Worm (Caenorhabditis elegans) whole organism, L4 larva: ENCODE measurements around the gene srlf-31.

Source experiments
- F10B5.3 ChIP-seq: sonication (generic microtip); optimal IDR thresholded peaks from 2 replicates; lab custom pipeline; 2016; ENCODE audit warnings: mild to moderate bottlenecking, missing genetic modification characterization, missing compliant biosample characterization
- F44E2.7 ChIP-seq: fragments of 200-800 bp; sonication (Bioruptor generic); IDR thresholded peaks from 2 replicates; pipeline ENCODE4 v2.1.2; 2022; ENCODE audit warnings: missing genetic modification characterization, missing compliant biosample characterization
- F49E8.2 ChIP-seq: sonication (generic microtip); optimal IDR thresholded peaks from 2 replicates; lab custom pipeline; 2016; ENCODE audit warnings: missing compliant biosample characterization, mild to moderate bottlenecking, missing genetic modification characterization, borderline replicate concordance
- T20F7.1 ChIP-seq: fragments of 200-800 bp; sonication (Bioruptor generic); optimal IDR thresholded peaks from 2 replicates; lab custom pipeline; 2018; ENCODE audit warnings: mild to moderate bottlenecking, missing genetic modification characterization, missing compliant biosample characterization
- Y105C5A.15 ChIP-seq: fragments of 200-800 bp; sonication (Bioruptor generic); IDR thresholded peaks from 2 replicates; pipeline ENCODE4 v1.3.6; 2022; ENCODE audit warnings: missing genetic modification characterization, missing compliant biosample characterization
- Y5F2A.4 ChIP-seq: fragments of 200-800 bp; sonication (Bioruptor generic); optimal IDR thresholded peaks from 2 replicates; lab custom pipeline; 2018; ENCODE audit warnings: mild to moderate bottlenecking, missing genetic modification characterization, missing compliant biosample characterization
- ZK546.5 ChIP-seq, 2 experiments: sonication (generic microtip); optimal IDR thresholded peaks; 2 replicates each; lab custom pipeline; 2017; ENCODE audit warnings: missing biosample characterization in 2 of 2, missing genetic modification characterization in 2 of 2
- aha-1 ChIP-seq: fragments of 150-350 bp; peaks from one replicate; lab custom pipeline; 2014; ENCODE audit warnings: missing biosample characterization, missing genetic modification characterization
- aly-2 ChIP-seq: sonication (generic microtip); optimal IDR thresholded peaks from 2 replicates; lab custom pipeline; 2018; ENCODE audit warnings: missing biosample characterization, missing genetic modification characterization
- cey-2 ChIP-seq: sonication (generic microtip); optimal IDR thresholded peaks from 3 replicates; lab custom pipeline; 2017; ENCODE audit warnings: missing genetic modification characterization, mild to moderate bottlenecking, missing compliant biosample characterization, antibody characterized with exemption, borderline replicate concordance; ENCODE audit not compliant: insufficient read depth
- daf-8 ChIP-seq: fragments of 200-800 bp; sonication (Bioruptor generic); IDR thresholded peaks from 2 replicates; pipeline ENCODE4 v1.3.6; 2022; ENCODE audit warnings: missing genetic modification characterization, missing compliant biosample characterization
- duxl-1 ChIP-seq: sonication (generic microtip); optimal IDR thresholded peaks from 2 replicates; lab custom pipeline; 2016; ENCODE audit warnings: mild to moderate bottlenecking, missing genetic modification characterization, moderate library complexity, missing compliant biosample characterization; ENCODE audit not compliant: poor library complexity
- egl-27 ChIP-seq: sonication (generic microtip); optimal IDR thresholded peaks from 3 replicates; lab custom pipeline; 2017; ENCODE audit warnings: missing biosample characterization, missing genetic modification reagents, missing genetic modification characterization
- egl-43 ChIP-seq: fragments of 200-800 bp; sonication (Bioruptor generic); IDR thresholded peaks from 2 replicates; pipeline ENCODE4 v1.3.6; 2022; ENCODE audit warnings: missing genetic modification reagents, missing genetic modification characterization, missing compliant biosample characterization
- gei-8 ChIP-seq: fragments of 200-800 bp; sonication (Bioruptor generic); optimal IDR thresholded peaks from 2 replicates; lab custom pipeline; 2018; ENCODE audit warnings: mild to moderate bottlenecking, missing genetic modification characterization, missing compliant biosample characterization
- hmg-1.1 ChIP-seq: fragments of 200-800 bp; sonication (Bioruptor generic); IDR thresholded peaks from 2 replicates; pipeline ENCODE4 v1.3.6; 2022; ENCODE audit warnings: missing genetic modification reagents, missing genetic modification characterization, missing compliant biosample characterization
- jun-1 ChIP-seq: fragments of 150-350 bp; optimal IDR thresholded peaks from 2 replicates; lab custom pipeline; 2014; ENCODE audit warnings: missing biosample characterization, missing genetic modification reagents, missing genetic modification characterization
- lin-29 ChIP-seq: fragments of 200-800 bp; sonication (Bioruptor generic); IDR thresholded peaks from 2 replicates; pipeline ENCODE4 v1.3.6; 2022; ENCODE audit warnings: missing genetic modification reagents, missing genetic modification characterization, missing compliant biosample characterization
- mdl-1 ChIP-seq, 2 experiments: fragments of 150-350 bp in 1 of 2; sonication (generic microtip) in 1 of 2; optimal IDR thresholded peaks; 2 replicates each; lab custom pipeline; 2014 to 2017; ENCODE audit warnings: missing biosample characterization in 2 of 2, missing genetic modification characterization in 2 of 2
- mep-1 ChIP-seq: fragments of 150-350 bp; sonication (generic microtip); optimal IDR thresholded peaks from 3 replicates; lab custom pipeline; 2014; ENCODE audit warnings: missing biosample characterization, missing genetic modification characterization
- nhr-111 ChIP-seq: fragments of 200-800 bp; sonication (Bioruptor generic); optimal IDR thresholded peaks from 2 replicates; lab custom pipeline; 2018; ENCODE audit warnings: mild to moderate bottlenecking, missing genetic modification characterization, missing compliant biosample characterization
- nhr-237 ChIP-seq: sonication (generic microtip); optimal IDR thresholded peaks from 2 replicates; lab custom pipeline; 2017; ENCODE audit warnings: missing biosample characterization, missing genetic modification characterization
- nhr-28 ChIP-seq: fragments of 150-350 bp; optimal IDR thresholded peaks from 2 replicates; lab custom pipeline; 2014; ENCODE audit warnings: missing biosample characterization, missing genetic modification characterization
- nhr-41 ChIP-seq: fragments of 200-800 bp; sonication (Bioruptor generic); IDR thresholded peaks from 2 replicates; pipeline ENCODE4 v1.3.6; 2022; ENCODE audit warnings: missing genetic modification reagents, missing genetic modification characterization, missing compliant biosample characterization
- nhr-6 ChIP-seq: fragments of 150-350 bp; optimal IDR thresholded peaks from 2 replicates; lab custom pipeline; 2014; ENCODE audit warnings: missing biosample characterization, missing genetic modification characterization
- pha-4 ChIP-seq, 2 experiments: fragments of 150-350 bp in 1 of 2; fragments of 200-800 bp in 1 of 2; sonication (Bioruptor generic) in 1 of 2; IDR thresholded peaks in 1 of 2; optimal IDR thresholded peaks in 1 of 2; 2 replicates each; pipeline versions ENCODE4 v1.3.6 to Lab custom; 2014 to 2022; ENCODE audit warnings: missing genetic modification characterization in 2 of 2, missing genetic modification reagents in 2 of 2, missing biosample characterization in 1 of 2, missing compliant biosample characterization in 1 of 2
- skn-1 ChIP-seq: fragments of 150-350 bp; optimal IDR thresholded peaks from 2 replicates; lab custom pipeline; 2014; ENCODE audit warnings: missing biosample characterization, missing genetic modification characterization
- snpc-1.2 ChIP-seq: fragments of 200-800 bp; sonication (Bioruptor generic); IDR thresholded peaks from 2 replicates; pipeline ENCODE4 v1.3.6; 2022; ENCODE audit warnings: missing genetic modification reagents, missing genetic modification characterization, missing compliant biosample characterization
- snpc-4 ChIP-seq: fragments of 150-350 bp; optimal IDR thresholded peaks from 2 replicates; lab custom pipeline; 2014; ENCODE audit warnings: missing biosample characterization, missing genetic modification characterization
- unc-130 ChIP-seq: sonication (generic microtip); optimal IDR thresholded peaks from 2 replicates; lab custom pipeline; 2016; ENCODE audit warnings: missing genetic modification reagents, missing genetic modification characterization, missing compliant biosample characterization
- unc-39 ChIP-seq: sonication (generic microtip); optimal IDR thresholded peaks from 2 replicates; lab custom pipeline; 2017; ENCODE audit warnings: missing biosample characterization, missing genetic modification characterization
- unc-62 ChIP-seq, 3 experiments: fragments of 150-350 bp in 1 of 3; sonication (generic microtip); optimal IDR thresholded peaks in 2 of 3; peaks in 1 of 3; 1 replicate in 1 of 3; 2 replicates in 2 of 3; lab custom pipeline; 2014 to 2017; ENCODE audit warnings: missing biosample characterization in 3 of 3, missing genetic modification characterization in 3 of 3, missing genetic modification reagents in 3 of 3, missing genotype in 1 of 3
- vab-7 ChIP-seq: fragments of 200-800 bp; sonication (Bioruptor generic); IDR thresholded peaks from 2 replicates; pipeline ENCODE4 v1.3.6; 2022; ENCODE audit warnings: missing genetic modification reagents, missing genetic modification characterization, missing compliant biosample characterization
- ztf-11 ChIP-seq: fragments of 150-350 bp; optimal IDR thresholded peaks from 2 replicates; lab custom pipeline; 2014; ENCODE audit warnings: missing biosample characterization, missing genetic modification characterization

The srlf-31 gene

DNA sequence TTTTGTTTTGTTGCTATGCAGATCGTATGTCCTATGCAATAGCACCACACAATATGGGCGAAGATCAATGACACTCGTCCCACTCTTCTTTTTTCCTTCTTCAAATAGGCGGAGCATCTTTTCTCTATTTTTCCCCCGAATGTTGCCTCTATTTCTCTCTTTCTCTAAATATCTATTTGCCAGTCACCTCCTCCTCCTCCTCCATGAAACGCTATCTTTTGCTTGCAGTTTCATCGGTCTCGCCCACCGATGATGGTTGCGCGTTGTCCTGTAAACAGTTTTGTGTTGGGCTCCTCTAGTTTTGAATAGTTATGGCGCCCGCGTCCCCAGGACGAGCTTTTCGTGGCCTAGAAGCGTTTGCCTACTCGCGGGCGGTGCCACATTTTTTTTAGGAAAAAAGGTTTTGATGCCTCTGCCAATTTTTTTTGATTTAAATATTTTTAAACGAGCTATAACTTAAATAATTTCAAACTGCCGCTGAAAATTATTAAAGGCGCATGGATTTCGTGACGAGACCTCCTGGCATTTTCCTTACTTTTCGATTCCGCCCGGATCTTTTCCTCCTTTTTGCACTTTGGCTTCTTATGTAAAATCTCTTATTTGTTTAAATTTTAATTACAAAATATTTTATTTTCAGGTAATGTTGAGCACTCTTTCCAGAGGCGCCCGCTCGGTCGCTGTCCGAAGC lies 29.8 kb upstream of the srlf-31 start, which contains the start of gene gdh-1 (continued):
- no peak for TF ChIP-seq daf-8 (GFP tag; lab: Robert Waterston, UW)
- TF ChIP-seq jun-1 (tag; lab: Kevin White, UChicago) = no peak
- no peak for TF ChIP-seq unc-130 (GFP tag; lab: Kevin White, UChicago)

DNA sequence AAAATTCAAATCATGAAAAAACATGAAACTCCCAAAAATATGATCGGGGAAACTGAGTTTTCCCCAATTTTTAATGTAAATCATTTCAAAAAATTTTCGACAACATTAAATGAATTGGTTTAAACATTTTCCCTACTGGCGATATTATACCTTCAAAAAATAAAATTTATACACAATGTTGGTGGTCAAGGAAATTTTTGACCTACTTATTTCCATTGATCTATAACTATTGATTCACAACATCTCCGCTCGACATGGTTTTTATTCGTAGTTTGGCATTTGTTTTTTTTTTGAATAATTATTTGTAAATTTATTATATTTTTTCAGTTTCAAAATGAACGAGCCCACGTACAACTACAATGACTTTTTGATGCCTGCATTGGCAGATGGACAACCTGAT lies 27.3 kb upstream of the srlf-31 start, which contains the start of gene tbx-36:
tbx-36 (plus strand) TSS at position 301 of the 400 bp plus-strand sequence.
- TF ChIP-seq snpc-1.2 (GFP tag; lab: Robert Waterston, UW) (no peak), aha-1 (tag; lab: Kevin White, UChicago) (peak; percentile 56)

DNA sequence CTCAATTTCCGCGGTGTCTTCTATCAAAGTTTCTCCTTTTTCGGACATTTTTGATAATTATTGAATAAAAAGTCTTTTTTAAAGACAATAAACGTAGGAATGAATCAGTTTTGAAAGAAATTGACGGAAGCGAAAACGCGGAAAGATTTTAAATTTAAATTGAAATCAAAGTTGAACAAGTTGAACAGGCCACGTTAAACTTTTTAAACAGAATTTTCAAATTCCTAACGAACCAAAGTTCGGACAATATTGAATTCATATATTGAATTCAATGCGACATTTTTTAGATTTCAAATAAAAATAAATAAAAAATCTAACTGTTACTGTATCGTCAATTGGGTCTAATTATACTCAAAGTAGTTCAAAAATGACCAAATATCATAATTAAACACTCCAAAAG lies 26.7 kb upstream of the srlf-31 start, which contains the start of gene hdl-1:
hdl-1 (minus strand) TSS at position 101 of the 400 bp plus-strand sequence.
- TF ChIP-seq nhr-6 (tag; lab: Kevin White, UChicago) (no peak), mep-1 (tag; lab: Kevin White, UChicago) (no peak), mdl-1 (tag; optimal IDR thresholded peaks at IDR 0.05; lab: Kevin White, UChicago) (no peak), F10B5.3 (tag; lab: Kevin White, UChicago) (no peak), unc-62 (GFP tag; optimal IDR thresholded peaks at IDR 0.05 in 1 of 2; lab: Kevin White, UChicago) (no peak), unc-62 (tag; optimal IDR thresholded peaks at IDR 0.05; lab: Kevin White, UChicago) (no peak), T20F7.1 (GFP tag; lab: Kevin White, UChicago) (no peak), duxl-1 (tag; lab: Kevin White, UChicago) (no peak), ztf-11 (no peak), cey-2 (tag; lab: Kevin White, UChicago) (no peak), skn-1 (tag; lab: Kevin White, UChicago) (no peak), jun-1 (tag; lab: Kevin White, UChicago) (no peak), gei-8 (GFP tag; lab: Kevin White, UChicago) (no peak), F44E2.7 (GFP tag; lab: Robert Waterston, UW) (no peak), Y105C5A.15 (no peak), pha-4 (GFP tag; IDR thresholded peaks at IDR 0.05; lab: Robert Waterston, UW) (no peak), pha-4 (tag; optimal IDR thresholded peaks at IDR 0.05; lab: Kevin White, UChicago) (no peak), egl-27 (tag; lab: Kevin White, UChicago) (no peak), unc-39 (no peak)

DNA sequence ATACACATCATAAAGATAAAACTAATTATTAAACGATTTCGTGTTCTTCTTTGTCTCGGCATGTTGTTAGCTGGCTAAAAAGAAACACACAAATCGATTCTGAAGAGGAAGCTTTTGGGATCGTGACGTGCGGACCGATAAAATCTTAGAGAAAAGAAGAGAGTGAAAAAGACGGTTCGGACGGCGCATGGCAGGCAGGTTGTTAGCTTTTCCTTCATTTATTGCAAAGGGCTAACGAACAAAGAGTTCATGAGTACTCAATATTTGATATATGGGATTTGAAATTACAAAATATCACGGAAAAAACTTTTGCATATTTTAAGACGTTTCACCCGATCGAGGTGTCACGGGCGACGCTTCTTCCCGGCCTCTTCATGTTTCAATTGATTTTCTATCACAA lies 22.6 kb upstream of the srlf-31 start, which contains the start of gene ZK829.3:
ZK829.3 (minus strand) TSS at position 101 of the 400 bp plus-strand sequence.
- TF ChIP-seq lin-29 (GFP tag; lab: Robert Waterston, UW) (no peak), snpc-4 (tag; lab: Kevin White, UChicago) (no peak), F10B5.3 (tag; lab: Kevin White, UChicago) (no peak), nhr-41 (GFP tag; lab: Robert Waterston, UW) (no peak)

DNA sequence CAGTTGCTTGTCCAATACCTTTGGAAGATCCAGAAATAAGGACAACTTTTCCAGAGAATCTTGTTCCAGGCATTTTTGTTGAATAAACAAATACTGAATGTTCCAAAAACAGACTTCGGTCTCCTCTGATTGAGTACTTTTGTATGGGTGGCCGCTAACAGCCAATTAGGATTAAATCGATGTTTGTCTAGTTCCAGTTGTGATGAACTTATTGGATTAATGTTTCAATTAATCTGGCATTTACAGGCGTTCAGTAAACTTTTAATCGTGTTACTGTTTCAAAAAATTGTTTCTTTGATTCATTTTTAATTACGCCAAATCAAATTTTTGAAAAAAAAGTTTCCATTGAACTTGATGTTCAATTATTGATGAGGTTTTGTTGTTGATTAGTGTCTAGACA lies 19.3 kb upstream of the srlf-31 start, which contains the start of gene ZK829.1:
ZK829.1 (minus strand) TSS at position 101 of the 400 bp plus-strand sequence.
- TF ChIP-seq ZK546.5 (tag; optimal IDR thresholded peaks at IDR 0.05; lab: Kevin White, UChicago) (no peak), nhr-111 (GFP tag; lab: Kevin White, UChicago) (no peak), aly-2 (tag; lab: Kevin White, UChicago) (no peak), egl-43 (no peak), egl-27 (tag; lab: Kevin White, UChicago) (no peak), duxl-1 (tag; lab: Kevin White, UChicago) (no peak), nhr-28 (tag; lab: Kevin White, UChicago) (no peak), hmg-1.1 (GFP tag; lab: Robert Waterston, UW) (no peak), daf-8 (GFP tag; lab: Robert Waterston, UW) (no peak), F49E8.2 (tag; lab: Kevin White, UChicago) (no peak), gei-8 (GFP tag; lab: Kevin White, UChicago) (no peak), Y5F2A.4 (GFP tag; lab: Kevin White, UChicago) (no peak), T20F7.1 (GFP tag; lab: Kevin White, UChicago) (no peak), vab-7 (GFP tag; lab: Robert Waterston, UW) (no peak), nhr-237 (tag; lab: Kevin White, UChicago) (no peak), jun-1 (tag; lab: Kevin White, UChicago) (no peak)
- TF ChIP-seq, all 104 proteins: peak for 0
